Worm (Caenorhabditis elegans): Measurements from ENCODE around the gene C05C12.4.

- TF ChIP-seq unc-62 (GFP tag; optimal IDR thresholded peaks at IDR 0.05) (no peak), ztf-3 (GFP tag; optimal IDR thresholded peaks at IDR 0.05) (no peak), snpc-4 (GFP tag; optimal IDR thresholded peaks at IDR 0.05) (no peak), snpc-4 (tag; optimal IDR thresholded peaks at IDR 0.05) (no peak), Y95B8A.8 (GFP tag; IDR thresholded peaks at IDR 0.05) (no peak), fkh-3 (tag; optimal IDR thresholded peaks at IDR 0.05) (no peak), ceh-100 (GFP tag; IDR thresholded peaks at IDR 0.05) (no peak), nhr-179 (tag; optimal IDR thresholded peaks at IDR 0.05) (no peak), ztf-6 (GFP tag; IDR thresholded peaks at IDR 0.05) (no peak), F33H1.4 (GFP tag; IDR thresholded peaks at IDR 0.05) (no peak), F37B4.10 (GFP tag; IDR thresholded peaks at IDR 0.05) (no peak), F10E7.11 (tag; optimal IDR thresholded peaks at IDR 0.05) (no peak)
These were observed 25.3 kb upstream of the C05C12.4 start, which contains the start of gene gtl-2 for ce11 chrIV:11273151-11273550.
